Worm (Caenorhabditis elegans) whole organism, young adult: Measurements from ENCODE around the gene K09E2.2.

Source experiments
- B0336.3 ChIP-seq: fragments of 200-800 bp; sonication (Bioruptor generic); IDR thresholded peaks from 2 replicates; pipeline ENCODE4 v1.3.6; 2022; ENCODE audit warnings: missing genetic modification characterization, missing compliant biosample characterization
- C17E4.6 ChIP-seq: fragments of 200-800 bp; sonication (Bioruptor generic); IDR thresholded peaks from 2 replicates; pipeline ENCODE4 v1.3.6; 2022; ENCODE audit warnings: missing genetic modification reagents, missing genetic modification characterization, missing compliant biosample characterization
- F10E7.11 ChIP-seq: sonication (generic microtip); optimal IDR thresholded peaks from 2 replicates; lab custom pipeline; 2017; ENCODE audit warnings: mild to moderate bottlenecking, missing genetic modification characterization, moderate library complexity, missing compliant biosample characterization
- F22D6.2 ChIP-seq: sonication (generic microtip); optimal IDR thresholded peaks from 2 replicates; lab custom pipeline; 2016; ENCODE audit warnings: mild to moderate bottlenecking, missing genetic modification characterization, missing compliant biosample characterization
- F37B4.10 ChIP-seq: fragments of 200-800 bp; sonication (Bioruptor generic); IDR thresholded peaks from 2 replicates; pipeline ENCODE4 v1.3.6; 2022; ENCODE audit warnings: missing genetic modification characterization, missing compliant biosample characterization
- K11D2.4 ChIP-seq: fragments of 200-800 bp; sonication (Bioruptor generic); IDR thresholded peaks from 2 replicates; pipeline ENCODE4 v1.3.6; 2022; ENCODE audit warnings: missing genetic modification reagents, missing genetic modification characterization, missing compliant biosample characterization
- Y53F4B.3 ChIP-seq: fragments of 200-800 bp; sonication (Bioruptor generic); IDR thresholded peaks from 2 replicates; pipeline ENCODE4 v1.3.6; 2022; ENCODE audit warnings: missing genetic modification reagents, missing genetic modification characterization, missing compliant biosample characterization
- Y56A3A.18 ChIP-seq: fragments of 200-800 bp; sonication (Bioruptor generic); IDR thresholded peaks from 2 replicates; pipeline ENCODE4 v1.3.6; 2022; ENCODE audit warnings: missing genetic modification reagents, missing genetic modification characterization, missing compliant biosample characterization
- Y67H2A.10 ChIP-seq: fragments of 200-800 bp; sonication (Bioruptor generic); conservative IDR thresholded peaks from 2 replicates; pipeline ENCODE4 v1.3.6; 2022; ENCODE audit warnings: missing genetic modification reagents, missing genetic modification characterization, missing compliant biosample characterization
- Y79H2A.3 ChIP-seq: fragments of 200-800 bp; sonication (Bioruptor generic); conservative IDR thresholded peaks from 2 replicates; pipeline ENCODE4 v1.3.6; 2022; ENCODE audit warnings: missing genetic modification reagents, missing genetic modification characterization, missing compliant biosample characterization
- ZK185.1 ChIP-seq: sonication (generic microtip); optimal IDR thresholded peaks from 2 replicates; lab custom pipeline; 2016; ENCODE audit warnings: mild to moderate bottlenecking, missing genetic modification characterization, missing compliant biosample characterization; ENCODE audit not compliant: poor library complexity, severe bottlenecking
- akir-1 ChIP-seq: fragments of 200-800 bp; sonication (Bioruptor generic); optimal IDR thresholded peaks from 2 replicates; lab custom pipeline; 2018; ENCODE audit warnings: mild to moderate bottlenecking, missing genetic modification characterization, moderate library complexity, missing compliant biosample characterization
- atf-7 ChIP-seq: sonication (generic microtip); optimal IDR thresholded peaks from 2 replicates; lab custom pipeline; 2017; ENCODE audit warnings: mild to moderate bottlenecking, missing genetic modification characterization, missing compliant biosample characterization
- attf-3 ChIP-seq: fragments of 200-800 bp; sonication (Bioruptor generic); conservative IDR thresholded peaks from 2 replicates; pipeline ENCODE4 v1.3.6; 2022; ENCODE audit warnings: missing genetic modification reagents, missing genetic modification characterization, missing compliant biosample characterization
- cebp-1 ChIP-seq, 2 experiments: fragments of 200-800 bp in 1 of 2; sonication (Bioruptor generic) in 1 of 2; sonication (generic microtip) in 1 of 2; IDR thresholded peaks in 1 of 2; optimal IDR thresholded peaks in 1 of 2; 2 replicates each; pipeline versions ENCODE4 v1.3.6 to Lab custom; 2017 to 2022; ENCODE audit warnings: missing compliant biosample characterization in 2 of 2, missing genetic modification characterization in 2 of 2, mild to moderate bottlenecking in 1 of 2, missing genetic modification reagents in 1 of 2, moderate library complexity in 1 of 2
- cebp-2 ChIP-seq: fragments of 200-800 bp; sonication (Bioruptor generic); IDR thresholded peaks from 2 replicates; pipeline ENCODE4 v1.3.6; 2022; ENCODE audit warnings: missing genetic modification characterization, missing compliant biosample characterization
- ceh-40 ChIP-seq: fragments of 200-800 bp; sonication (Bioruptor generic); IDR thresholded peaks from 2 replicates; pipeline ENCODE4 v1.3.6; 2022; ENCODE audit warnings: missing genetic modification characterization, missing compliant biosample characterization
- chd-7 ChIP-seq: sonication (generic microtip); optimal IDR thresholded peaks from 2 replicates; lab custom pipeline; 2016; ENCODE audit warnings: mild to moderate bottlenecking, missing genetic modification characterization, moderate library complexity, missing compliant biosample characterization
- die-1 ChIP-seq: sonication (generic microtip); optimal IDR thresholded peaks from 2 replicates; lab custom pipeline; 2016; ENCODE audit warnings: missing genotype, mild to moderate bottlenecking, missing genetic modification characterization, missing compliant biosample characterization
- dpl-1 ChIP-seq: fragments of 150-350 bp; optimal IDR thresholded peaks from 2 replicates; lab custom pipeline; 2014; ENCODE audit warnings: missing biosample characterization, missing genetic modification reagents, missing genetic modification characterization
- egl-18 ChIP-seq: fragments of 200-800 bp; sonication (Bioruptor generic); IDR thresholded peaks from 2 replicates; pipeline ENCODE4 v1.3.6; 2022; ENCODE audit warnings: missing genetic modification reagents, missing genetic modification characterization, missing compliant biosample characterization
- egl-44 ChIP-seq: fragments of 200-800 bp; sonication (Bioruptor generic); IDR thresholded peaks from 2 replicates; pipeline ENCODE4 v1.3.6; 2022; ENCODE audit warnings: missing genetic modification reagents, missing genetic modification characterization, missing compliant biosample characterization
- him-1 ChIP-seq: sonication (generic microtip); optimal IDR thresholded peaks from 2 replicates; lab custom pipeline; 2016; ENCODE audit warnings: missing genotype, missing genetic modification reagents, missing genetic modification characterization, missing compliant biosample characterization
- hlh-26 ChIP-seq: fragments of 200-800 bp; sonication (Bioruptor generic); conservative IDR thresholded peaks from 2 replicates; pipeline ENCODE4 v1.3.6; 2022; ENCODE audit warnings: missing genetic modification reagents, missing genetic modification characterization, missing compliant biosample characterization
- let-526 ChIP-seq: fragments of 200-800 bp; sonication (Bioruptor generic); IDR thresholded peaks from 2 replicates; pipeline ENCODE4 v1.3.6; 2022; ENCODE audit warnings: missing genetic modification reagents, missing genetic modification characterization, missing compliant biosample characterization
- let-607 ChIP-seq, 2 experiments: fragments of 200-800 bp in 1 of 2; sonication (Bioruptor generic) in 1 of 2; sonication (generic microtip) in 1 of 2; optimal IDR thresholded peaks; 2 replicates each; lab custom pipeline; 2016 to 2018; ENCODE audit warnings: mild to moderate bottlenecking in 2 of 2, missing compliant biosample characterization in 2 of 2, missing genetic modification characterization in 2 of 2, moderate library complexity in 2 of 2, missing genotype in 1 of 2
- lin-26 ChIP-seq: fragments of 200-800 bp; sonication (Bioruptor generic); IDR thresholded peaks from 2 replicates; pipeline ENCODE4 v1.3.6; 2022; ENCODE audit warnings: missing genetic modification reagents, missing genetic modification characterization, missing compliant biosample characterization
- lin-40 ChIP-seq: sonication (generic microtip); optimal IDR thresholded peaks from 2 replicates; lab custom pipeline; 2016; ENCODE audit warnings: missing genetic modification characterization, mild to moderate bottlenecking, missing compliant biosample characterization, missing genotype, missing genetic modification reagents
- mel-28 ChIP-seq: sonication (generic microtip); optimal IDR thresholded peaks from 2 replicates; lab custom pipeline; 2016; ENCODE audit warnings: borderline replicate concordance, mild to moderate bottlenecking, missing genetic modification characterization, missing compliant biosample characterization
- mxl-1 ChIP-seq: sonication (generic microtip); optimal IDR thresholded peaks from 2 replicates; lab custom pipeline; 2016; ENCODE audit warnings: missing genetic modification characterization, missing compliant biosample characterization
- nhr-80 ChIP-seq: sonication (generic microtip); optimal IDR thresholded peaks from 2 replicates; lab custom pipeline; 2016; ENCODE audit warnings: missing genetic modification characterization, missing compliant biosample characterization
- pbrm-1 ChIP-seq: fragments of 200-800 bp; sonication (Bioruptor generic); IDR thresholded peaks from 2 replicates; pipeline ENCODE4 v1.3.6; 2022; ENCODE audit warnings: missing genetic modification reagents, missing genetic modification characterization, missing compliant biosample characterization
- snpc-1.1 ChIP-seq: sonication (generic microtip); optimal IDR thresholded peaks from 2 replicates; lab custom pipeline; 2017; ENCODE audit warnings: missing genetic modification characterization, mild to moderate bottlenecking, missing compliant biosample characterization, antibody characterized with exemption, moderate library complexity, missing genotype, missing genetic modification reagents; ENCODE audit not compliant: insufficient read depth
- snpc-3.4 ChIP-seq: sonication (generic microtip); optimal IDR thresholded peaks from 2 replicates; lab custom pipeline; 2017; ENCODE audit warnings: missing genetic modification characterization, mild to moderate bottlenecking, missing compliant biosample characterization, antibody characterized with exemption, moderate library complexity, missing genotype, missing genetic modification reagents
- snpc-4 ChIP-seq, 5 experiments: fragments of 150-350 bp in 1 of 5; sonication (generic microtip) in 4 of 5; optimal IDR thresholded peaks; 2 replicates each; lab custom pipeline; 2014 to 2018; ENCODE audit warnings: missing genetic modification characterization in 5 of 5, missing biosample characterization in 3 of 5, antibody characterized with exemption in 2 of 5, mild to moderate bottlenecking in 2 of 5, missing compliant biosample characterization in 2 of 5, missing genotype in 2 of 5, moderate library complexity in 2 of 5, missing genetic modification reagents in 1 of 5
- somi-1 ChIP-seq: fragments of 200-800 bp; sonication (Bioruptor generic); optimal IDR thresholded peaks from 2 replicates; lab custom pipeline; 2018; ENCODE audit warnings: mild to moderate bottlenecking, missing genetic modification characterization, missing compliant biosample characterization
- tlf-1 ChIP-seq: fragments of 200-800 bp; sonication (Bioruptor generic); optimal IDR thresholded peaks from 2 replicates; lab custom pipeline; 2018; ENCODE audit warnings: mild to moderate bottlenecking, missing genetic modification characterization, missing compliant biosample characterization
- ztf-26 ChIP-seq: sonication (generic microtip); optimal IDR thresholded peaks from 2 replicates; lab custom pipeline; 2017; ENCODE audit warnings: missing genetic modification characterization, missing compliant biosample characterization

K09E2.2 gene

ce11 chrX:8675151-8675550 is 2.3 kb downstream of the K09E2.2 start:
- TF ChIP-seq egl-18 (GFP tag; lab: Robert Waterston, UW) (no peak), akir-1 (no peak), Y53F4B.3 (no peak), B0336.3 (GFP tag; lab: Robert Waterston, UW) (no peak), attf-3 (GFP tag; lab: Robert Waterston, UW) (no peak), ceh-40 (GFP tag; lab: Robert Waterston, UW) (no peak), F22D6.2 (tag; lab: Kevin White, UChicago) (no peak), egl-44 (GFP tag; lab: Robert Waterston, UW) (no peak), pbrm-1 (GFP tag; lab: Robert Waterston, UW) (no peak)
- TF ChIP-seq, all 124 proteins: peak for 0

DNA sequence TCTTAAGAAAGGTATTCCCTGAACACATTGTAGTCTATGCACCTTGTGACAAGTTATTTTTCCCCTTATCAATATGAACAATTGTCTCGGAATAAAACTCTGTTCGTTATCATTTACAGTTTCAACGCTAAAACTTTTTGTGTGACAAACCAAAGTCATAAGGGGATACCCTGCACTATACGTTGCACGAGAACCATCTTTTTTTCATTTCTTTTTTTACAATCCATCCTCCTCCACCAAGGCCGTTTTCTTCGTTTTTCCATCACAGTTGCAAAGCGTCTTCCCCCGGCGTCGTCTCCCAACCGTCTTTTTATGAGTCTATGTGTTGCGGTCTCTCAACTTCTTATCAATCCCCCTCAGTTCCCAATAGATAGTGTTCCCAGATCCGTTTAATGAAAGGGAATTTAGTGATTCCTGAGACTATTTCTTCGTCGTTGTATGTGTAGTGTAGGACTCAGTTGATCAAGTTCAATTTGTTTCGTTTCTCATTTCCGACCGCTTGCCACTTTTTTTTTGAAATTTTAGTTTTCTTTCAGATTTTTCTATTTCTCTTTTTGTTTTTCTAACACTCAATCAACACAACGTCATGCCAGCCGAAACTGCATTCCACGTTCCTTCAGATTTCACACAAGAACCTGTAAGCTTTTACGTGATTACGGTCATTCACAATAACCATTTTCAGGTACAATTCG is 3.4 kb downstream of the K09E2.2 start:
- peak; percentile 64 for TF ChIP-seq somi-1 (GFP tag; lab: Kevin White, UChicago)
- TF ChIP-seq die-1 (tag; lab: Kevin White, UChicago) = peak; percentile 52
- TF ChIP-seq atf-7 (tag; lab: Kevin White, UChicago) = peak; percentile 31
- no peak for TF ChIP-seq C17E4.6
- peak; percentile 64 for TF ChIP-seq lin-40 (tag; lab: Kevin White, UChicago)
- TF ChIP-seq ztf-26 (tag; lab: Kevin White, UChicago) = peak; percentile 73
- TF ChIP-seq let-526 (GFP tag; lab: Robert Waterston, UW) = 0 out of 2 replicates have a peak, but pooled peaks have one; percentile 53
- TF ChIP-seq Y53F4B.3 = no peak
- no peak for TF ChIP-seq mxl-1 (tag; lab: Kevin White, UChicago)
- TF ChIP-seq snpc-3.4 (tag; lab: Kevin White, UChicago) = no peak
- 0 out of 2 replicates have a peak, but pooled peaks have one; percentile 48 for TF ChIP-seq egl-44 (GFP tag; lab: Robert Waterston, UW)
- TF ChIP-seq nhr-80 = peak; percentile 88
- TF ChIP-seq lin-26 (GFP tag; lab: Robert Waterston, UW) = peak; percentile 34; the same call in 1 of the 2 replicates
- TF ChIP-seq egl-18 (GFP tag; lab: Robert Waterston, UW) = no peak
- TF ChIP-seq cebp-1 (GFP tag; IDR thresholded peaks at IDR 0.05; lab: Robert Waterston, UW) = no peak
- TF ChIP-seq cebp-1 (tag; optimal IDR thresholded peaks at IDR 0.05; lab: Kevin White, UChicago) = peak; percentile 52
- peak; percentile 20 for TF ChIP-seq chd-7 (tag; lab: Kevin White, UChicago)

DNA sequence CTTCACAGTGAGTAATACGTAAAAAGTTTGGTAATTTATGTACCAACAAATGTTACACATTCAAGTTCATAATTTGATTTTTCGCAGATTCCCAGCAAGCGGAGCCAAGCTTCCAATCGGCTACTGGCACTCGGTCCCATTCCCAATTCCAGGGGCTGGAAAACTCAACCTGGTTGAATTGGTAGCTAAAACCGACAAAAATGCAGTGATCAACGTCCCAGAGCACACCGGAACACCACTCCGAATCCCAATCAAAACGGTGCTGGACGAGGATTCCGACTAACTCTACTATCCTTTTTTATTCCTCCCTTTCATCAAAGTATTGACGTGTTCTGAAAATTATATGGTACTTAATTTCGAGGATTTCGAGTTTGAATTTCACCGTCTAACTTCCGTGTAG is 4.5 kb downstream of the K09E2.2 start:
- TF ChIP-seq dpl-1 (GFP tag; lab: Kevin White, UChicago) = no peak
- TF ChIP-seq Y79H2A.3 (GFP tag; lab: Robert Waterston, UW) = no peak
- no peak for TF ChIP-seq K11D2.4 (GFP tag; lab: Robert Waterston, UW)
- no peak for TF ChIP-seq snpc-3.4 (tag; lab: Kevin White, UChicago)
- TF ChIP-seq Y67H2A.10 (GFP tag; lab: Robert Waterston, UW) = no peak
- no peak for TF ChIP-seq F37B4.10 (GFP tag; lab: Robert Waterston, UW)
- TF ChIP-seq cebp-2 (GFP tag; lab: Robert Waterston, UW) = no peak
- TF ChIP-seq snpc-1.1 (tag; lab: Kevin White, UChicago) = no peak
- no peak for TF ChIP-seq hlh-26
- TF ChIP-seq him-1 (tag; lab: Kevin White, UChicago) = no peak
- TF ChIP-seq ZK185.1 (tag; lab: Kevin White, UChicago) = no peak
- no peak for TF ChIP-seq snpc-4 (GFP tag; optimal IDR thresholded peaks at IDR 0.05; lab: Kevin White, UChicago)
- no peak for TF ChIP-seq snpc-4 (tag; optimal IDR thresholded peaks at IDR 0.05; lab: Kevin White, UChicago)
- TF ChIP-seq tlf-1 (GFP tag; lab: Kevin White, UChicago) = no peak
- no peak for TF ChIP-seq mel-28
- no peak for TF ChIP-seq Y56A3A.18 (GFP tag; lab: Robert Waterston, UW)
- TF ChIP-seq F10E7.11 (tag; lab: Kevin White, UChicago) = no peak
- TF ChIP-seq let-607 (tag; optimal IDR thresholded peaks at IDR 0.05; lab: Kevin White, UChicago) = no peak
- TF ChIP-seq, all 124 proteins: peak for 0
